Fruit fly (Drosophila melanogaster): ENCODE data around the gene Tmem43.

Gene Tmem43

dm6 chr3L:7911765-7912556 is 3.0 kb downstream of the Tmem43 start, which contains the start of the genes pbl and CG8281 (continued):
- no peak for TF ChIP-seq CG32767 (GFP tag; IDR thresholded peaks at IDR 0.05)
- TF ChIP-seq maf-S (GFP tag; optimal IDR thresholded peaks at IDR 0.05) = peak; percentile 15
- TF ChIP-seq MBD-R2 (GFP tag; IDR thresholded peaks at IDR 0.05) = peak; percentile 58
- TF ChIP-seq Six4 (GFP tag; optimal IDR thresholded peaks at IDR 0.05) = peak; percentile 1
- TF ChIP-seq fd3F (GFP tag; optimal IDR thresholded peaks at IDR 0.05) = peak; percentile 47
- peak; percentile 77 for TF ChIP-seq kah (GFP tag; optimal IDR thresholded peaks at IDR 0.05)
- peak; percentile 56 for TF ChIP-seq CG9609 (GFP tag; optimal IDR thresholded peaks at IDR 0.05)
- TF ChIP-seq unc-4 (GFP tag; IDR thresholded peaks at IDR 0.05; ENCODE audit: partially characterized antibody) = peak; percentile 79
- TF ChIP-seq wdn (GFP tag; IDR thresholded peaks at IDR 0.05) = peak; percentile 52; the same call in 1 of the 2 replicates
- TF ChIP-seq ind (GFP tag; optimal IDR thresholded peaks at IDR 0.05) = peak; percentile 32
- peak; percentile 89 for TF ChIP-seq Dref (GFP tag; IDR thresholded peaks at IDR 0.05)
- no peak for TF ChIP-seq twi (tag; optimal IDR thresholded peaks at IDR 0.05)
- TF ChIP-seq PHDP (tag; optimal IDR thresholded peaks at IDR 0.05) = peak; percentile 66
- no peak for TF ChIP-seq usp (GFP tag; optimal IDR thresholded peaks at IDR 0.05)
- TF ChIP-seq Camta (GFP tag; optimal IDR thresholded peaks at IDR 0.05) = peak; percentile 24
- TF ChIP-seq CG10979 (tag; optimal IDR thresholded peaks at IDR 0.05) = no peak
- no peak for TF ChIP-seq CG17802 (tag; optimal IDR thresholded peaks at IDR 0.05)
- TF ChIP-seq CG11247 (GFP tag; IDR thresholded peaks at IDR 0.05) = no peak
- TF ChIP-seq sens (GFP tag) = peak; percentile 81
- TF ChIP-seq cas (GFP tag; IDR thresholded peaks at IDR 0.05) = no peak
- no peak for TF ChIP-seq Lim3 (GFP tag; IDR thresholded peaks at IDR 0.05)
- TF ChIP-seq CG10431 (GFP tag; optimal IDR thresholded peaks at IDR 0.05) = no peak
- peak; percentile 25 for TF ChIP-seq cato (GFP tag; optimal IDR thresholded peaks at IDR 0.05; ENCODE audit: borderline replicate concordance)
- TF ChIP-seq luna (GFP tag; optimal IDR thresholded peaks at IDR 0.05) = no peak
- no peak for TF ChIP-seq CG1529 (GFP tag; optimal IDR thresholded peaks at IDR 0.05)
- TF ChIP-seq CG14667 (GFP tag; IDR thresholded peaks at IDR 0.05) = no peak
- no peak for TF ChIP-seq dan (GFP tag; IDR thresholded peaks at IDR 0.05)
- TF ChIP-seq CG7928 (GFP tag; optimal IDR thresholded peaks at IDR 0.05) = peak; percentile 34
- TF ChIP-seq Opbp (GFP tag; IDR thresholded peaks at IDR 0.05; ENCODE audit: partially characterized antibody) = peak; percentile 72
- peak; percentile 88 for TF ChIP-seq ewg (GFP tag; optimal IDR thresholded peaks at IDR 0.05)
- TF ChIP-seq CG15011 (GFP tag; optimal IDR thresholded peaks at IDR 0.05) = no peak
- TF ChIP-seq lola (GFP tag; optimal IDR thresholded peaks at IDR 0.05) = peak in 1 of 3 experiments; percentile 37
- TF ChIP-seq sc (optimal IDR thresholded peaks at IDR 0.05) = no peak
- TF ChIP-seq sc (GFP tag; optimal IDR thresholded peaks at IDR 0.05) = no peak
- TF ChIP-seq CG14965 (GFP tag; optimal IDR thresholded peaks at IDR 0.05; ENCODE audit: borderline replicate concordance) = no peak
- TF ChIP-seq lbe (GFP tag; optimal IDR thresholded peaks at IDR 0.05) = no peak
- TF ChIP-seq CG17186 (GFP tag; optimal IDR thresholded peaks at IDR 0.05) = peak; percentile 63
- TF ChIP-seq vnd (GFP tag; IDR thresholded peaks at IDR 0.05; ENCODE audit: partially characterized antibody) = peak; percentile 38; the same call in 2 of the 3 replicates
- TF ChIP-seq trh (GFP tag; optimal IDR thresholded peaks at IDR 0.05) = no peak
- peak; percentile 65 for TF ChIP-seq sna (GFP tag; IDR thresholded peaks at IDR 0.05; ENCODE audit: partially characterized antibody)
- no peak for TF ChIP-seq ham (GFP tag; IDR thresholded peaks at IDR 0.05)
- TF ChIP-seq Xrp1 (GFP tag; IDR thresholded peaks at IDR 0.05) = peak; percentile 31; the same call in 1 of the 2 replicates
- TF ChIP-seq Ets65A (GFP tag) = peak; percentile 71
- TF ChIP-seq al (GFP tag; IDR thresholded peaks at IDR 0.05) = peak; percentile 35; the same call in 1 of the 2 replicates
- TF ChIP-seq Fer2 (tag; optimal IDR thresholded peaks at IDR 0.05) = no peak
- TF ChIP-seq Fer3 (tag; optimal IDR thresholded peaks at IDR 0.05) = peak; percentile 24
- TF ChIP-seq ftz-f1 (GFP tag; optimal IDR thresholded peaks at IDR 0.05) = no peak
- TF ChIP-seq so (GFP tag; IDR thresholded peaks at IDR 0.05) = 0 out of 3 replicates have a peak, but pooled peaks have one; percentile 4
- no peak for TF ChIP-seq hth (optimal IDR thresholded peaks at IDR 0.05)
- 0 out of 2 replicates have a peak, but pooled peaks have one; percentile 10 for TF ChIP-seq Awh (GFP tag; IDR thresholded peaks at IDR 0.05)
